Worm (Caenorhabditis elegans) whole organism, L1 larva: ENCODE data around the gene C01B10.6.

Experiments
- C04F5.9 ChIP-seq: sonication (generic microtip); optimal IDR thresholded peaks from 2 replicates; lab custom pipeline; 2016; ENCODE audit warnings: missing genetic modification characterization, missing compliant biosample characterization
- C34B4.2 ChIP-seq: sonication (generic microtip); optimal IDR thresholded peaks from 2 replicates; lab custom pipeline; 2017; ENCODE audit warnings: mild to moderate bottlenecking, missing genetic modification characterization, missing compliant biosample characterization
- F16B12.6 ChIP-seq: fragments of 150-350 bp; optimal IDR thresholded peaks from 2 replicates; lab custom pipeline; 2014; ENCODE audit warnings: missing biosample characterization, missing genetic modification characterization
- ama-1 ChIP-seq: fragments of 150-350 bp; optimal IDR thresholded peaks from 2 replicates; lab custom pipeline; 2014
- blmp-1 ChIP-seq: fragments of 150-350 bp; optimal IDR thresholded peaks from 2 replicates; lab custom pipeline; 2014; ENCODE audit warnings: missing biosample characterization, missing genetic modification characterization
- ceh-82 ChIP-seq, 3 experiments: fragments of 150-350 bp in 1 of 3; sonication (generic microtip) in 2 of 3; optimal IDR thresholded peaks; 2 replicates each; lab custom pipeline; 2014 to 2017; ENCODE audit warnings: missing biosample characterization in 3 of 3, missing genetic modification characterization in 3 of 3
- dpl-1 ChIP-seq, 3 experiments: fragments of 150-350 bp in 2 of 3; sonication (generic microtip) in 1 of 3; optimal IDR thresholded peaks; 2 replicates each; lab custom pipeline; 2014 to 2017; ENCODE audit warnings: missing biosample characterization in 3 of 3, missing genetic modification characterization in 3 of 3, missing genetic modification reagents in 3 of 3
- efl-1 ChIP-seq, 4 experiments: fragments of 150-350 bp; optimal IDR thresholded peaks in 3 of 4; peaks in 1 of 4; 1 replicate in 1 of 4; 2 replicates in 3 of 4; lab custom pipeline; 2014; ENCODE audit warnings: missing biosample characterization in 2 of 4, missing genetic modification characterization in 2 of 4, missing genetic modification reagents in 2 of 4
- efl-3 ChIP-seq: fragments of 200-800 bp; sonication (Bioruptor generic); optimal IDR thresholded peaks from 2 replicates; lab custom pipeline; 2018; ENCODE audit warnings: mild to moderate bottlenecking, missing genetic modification characterization, missing compliant biosample characterization
- egl-13 ChIP-seq: sonication (generic microtip); optimal IDR thresholded peaks from 2 replicates; lab custom pipeline; 2016; ENCODE audit warnings: missing genotype, missing genetic modification reagents, missing genetic modification characterization, missing compliant biosample characterization
- egl-27 ChIP-seq, 2 experiments: fragments of 150-350 bp in 1 of 2; sonication (generic microtip); optimal IDR thresholded peaks; 3 replicates each; lab custom pipeline; 2017 to 2018; ENCODE audit warnings: missing biosample characterization in 2 of 2, missing genetic modification characterization in 2 of 2, missing genetic modification reagents in 2 of 2
- elt-3 ChIP-seq, 6 experiments: fragments of 150-350 bp in 1 of 6; sonication (generic microtip); optimal IDR thresholded peaks; 2 replicates each; lab custom pipeline; 2017 to 2018; ENCODE audit warnings: missing biosample characterization in 6 of 6, missing genetic modification characterization in 6 of 6, inconsistent platforms in 1 of 6
- ets-5 ChIP-seq: fragments of 200-800 bp; sonication (Bioruptor generic); IDR thresholded peaks from 2 replicates; pipeline ENCODE4 v1.3.6; 2022; ENCODE audit warnings: missing genetic modification characterization, missing compliant biosample characterization
- fkh-10 ChIP-seq: sonication (generic microtip); optimal IDR thresholded peaks from 2 replicates; lab custom pipeline; 2017; ENCODE audit warnings: missing biosample characterization, missing genetic modification reagents, missing genetic modification characterization
- fkh-8 ChIP-seq: sonication (generic microtip); optimal IDR thresholded peaks from 2 replicates; lab custom pipeline; 2016; ENCODE audit warnings: mild to moderate bottlenecking, missing genetic modification characterization, missing compliant biosample characterization
- fos-1 ChIP-seq: fragments of 150-350 bp; optimal IDR thresholded peaks from 2 replicates; lab custom pipeline; 2014; ENCODE audit warnings: missing biosample characterization, missing genetic modification characterization
- grh-1 ChIP-seq: fragments of 200-800 bp; sonication (Bioruptor generic); IDR thresholded peaks from 2 replicates; pipeline ENCODE4 v1.3.6; 2022; ENCODE audit warnings: missing genetic modification reagents, missing genetic modification characterization, missing compliant biosample characterization
- hpl-2 ChIP-seq: fragments of 150-350 bp; optimal IDR thresholded peaks from 2 replicates; lab custom pipeline; 2014; ENCODE audit warnings: missing biosample characterization, missing genetic modification reagents, missing genetic modification characterization
- jun-1 ChIP-seq: fragments of 150-350 bp; optimal IDR thresholded peaks from 2 replicates; lab custom pipeline; 2014; ENCODE audit warnings: missing biosample characterization, missing genetic modification reagents, missing genetic modification characterization
- lin-14 ChIP-seq: fragments of 200-800 bp; sonication (Bioruptor generic); optimal IDR thresholded peaks from 2 replicates; lab custom pipeline; 2018; ENCODE audit warnings: mild to moderate bottlenecking, missing genetic modification characterization, moderate library complexity, missing compliant biosample characterization
- lin-35 ChIP-seq, 2 experiments: fragments of 150-350 bp; optimal IDR thresholded peaks; 2 replicates each; lab custom pipeline; 2014; ENCODE audit warnings: missing biosample characterization in 2 of 2, missing genetic modification characterization in 2 of 2, missing genetic modification reagents in 2 of 2
- lin-39 ChIP-seq: fragments of 150-350 bp; optimal IDR thresholded peaks from 2 replicates; lab custom pipeline; 2014; ENCODE audit warnings: missing biosample characterization, missing genetic modification reagents, missing genetic modification characterization
- mdl-1 ChIP-seq, 2 experiments: fragments of 150-350 bp; optimal IDR thresholded peaks; 2 replicates each; lab custom pipeline; 2014 to 2017; ENCODE audit warnings: missing biosample characterization in 2 of 2, missing genetic modification characterization in 2 of 2, inconsistent platforms in 1 of 2
- mep-1 ChIP-seq: fragments of 150-350 bp; optimal IDR thresholded peaks from 2 replicates; lab custom pipeline; 2014; ENCODE audit warnings: missing biosample characterization, missing genetic modification characterization
- nhr-12 ChIP-seq: sonication (generic microtip); optimal IDR thresholded peaks from 2 replicates; lab custom pipeline; 2017; ENCODE audit warnings: missing biosample characterization, missing genetic modification characterization
- nhr-85 ChIP-seq: sonication (generic microtip); peaks from one replicate; lab custom pipeline; 2016; ENCODE audit warnings: missing genetic modification characterization, inconsistent platforms, missing compliant biosample characterization
- pqm-1 ChIP-seq: sonication (generic microtip); optimal IDR thresholded peaks from 3 replicates; lab custom pipeline; 2017; ENCODE audit warnings: missing biosample characterization, missing genetic modification characterization
- rnt-1 ChIP-seq: sonication (generic microtip); optimal IDR thresholded peaks from 2 replicates; lab custom pipeline; 2016; ENCODE audit warnings: mild to moderate bottlenecking, missing genetic modification characterization, moderate library complexity, missing compliant biosample characterization
- skn-1 ChIP-seq: fragments of 150-350 bp; optimal IDR thresholded peaks from 2 replicates; lab custom pipeline; 2014; ENCODE audit warnings: missing biosample characterization, missing genetic modification characterization
- snu-23 ChIP-seq: sonication (generic microtip); optimal IDR thresholded peaks from 2 replicates; lab custom pipeline; 2016; ENCODE audit warnings: missing genetic modification characterization, missing compliant biosample characterization
- sup-37 ChIP-seq: fragments of 200-800 bp; sonication (Bioruptor generic); optimal IDR thresholded peaks from 2 replicates; lab custom pipeline; 2018; ENCODE audit warnings: mild to moderate bottlenecking, missing genetic modification characterization, missing compliant biosample characterization
- swsn-7 ChIP-seq: sonication (generic microtip); optimal IDR thresholded peaks from 2 replicates; lab custom pipeline; 2016; ENCODE audit warnings: missing genetic modification characterization, missing compliant biosample characterization
- vab-15 ChIP-seq: sonication (generic microtip); optimal IDR thresholded peaks from 2 replicates; lab custom pipeline; 2017; ENCODE audit warnings: missing genotype, mild to moderate bottlenecking, missing genetic modification characterization, missing compliant biosample characterization
- xbp-1 ChIP-seq: sonication (generic microtip); optimal IDR thresholded peaks from 2 replicates; lab custom pipeline; 2016; ENCODE audit warnings: missing genetic modification characterization, missing compliant biosample characterization
- zag-1 ChIP-seq: fragments of 150-350 bp; optimal IDR thresholded peaks from 2 replicates; lab custom pipeline; 2014; ENCODE audit warnings: missing biosample characterization, missing genetic modification characterization
- ztf-11 ChIP-seq, 2 experiments: sonication (generic microtip); optimal IDR thresholded peaks; 2 replicates each; lab custom pipeline; 2016 to 2017; ENCODE audit warnings: missing genetic modification characterization in 2 of 2, missing biosample characterization in 1 of 2, missing compliant biosample characterization in 1 of 2

The C01B10.6 gene

DNA sequence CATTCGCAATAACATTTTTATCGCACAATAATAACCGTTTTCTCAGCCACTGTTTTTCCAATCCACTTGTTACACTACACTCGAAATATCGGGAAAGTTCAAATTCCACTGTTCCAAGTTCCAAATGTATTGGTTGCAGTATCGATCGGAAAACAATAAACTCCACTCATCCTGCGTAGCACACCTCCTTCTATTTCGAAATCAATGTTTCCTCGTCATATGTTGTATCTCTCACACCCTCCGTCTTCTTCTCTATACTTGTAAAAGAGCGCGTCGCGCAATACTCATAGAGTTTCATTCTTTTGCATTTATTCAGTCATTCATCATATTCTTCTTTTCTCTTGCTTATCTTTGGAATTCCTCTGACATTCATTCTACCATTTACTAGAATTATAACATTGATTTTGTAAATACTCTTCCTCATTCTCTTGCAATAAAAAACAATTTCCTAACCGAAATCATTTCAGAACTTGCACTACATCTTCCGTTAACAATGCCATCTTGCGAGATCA, 38.7 kb upstream of the C01B10.6 start, which contains the start of gene sup-36:
Gene sup-36 (plus strand): TSS at position 462 of the 512 bp plus-strand sequence.
- no peak for TF ChIP-seq nhr-12
- TF ChIP-seq rnt-1 (tag; lab: Kevin White, UChicago) = peak; percentile 29
- TF ChIP-seq ceh-82 (tag; optimal IDR thresholded peaks at IDR 0.05; lab: Kevin White, UChicago) = peak in 1 of 3 experiments; percentile 18
- no peak for TF ChIP-seq skn-1 (tag; lab: Kevin White, UChicago)
- no peak for TF ChIP-seq pqm-1 (tag; lab: Kevin White, UChicago)
- TF ChIP-seq dpl-1 (GFP tag; optimal IDR thresholded peaks at IDR 0.05; lab: Kevin White, UChicago) = peak in 1 of 3 experiments; percentile 1
- TF ChIP-seq egl-27 (tag; optimal IDR thresholded peaks at IDR 0.05; lab: Kevin White, UChicago) = no peak
- TF ChIP-seq efl-1 (optimal IDR thresholded peaks at IDR 0.05; lab: Kevin White, UChicago) = peak; percentile 21 to 25
- TF ChIP-seq efl-1 (GFP tag; optimal IDR thresholded peaks at IDR 0.05 in 1 of 2; lab: Kevin White, UChicago) = peak; percentile 22 to 31
- peak in 1 of 2 experiments; percentile 45 for TF ChIP-seq lin-35 (GFP tag; optimal IDR thresholded peaks at IDR 0.05; lab: Kevin White, UChicago)
- peak; percentile 28 for TF ChIP-seq snu-23 (GFP tag; lab: Kevin White, UChicago)
- TF ChIP-seq swsn-7 = no peak
- TF ChIP-seq vab-15 = no peak

DNA sequence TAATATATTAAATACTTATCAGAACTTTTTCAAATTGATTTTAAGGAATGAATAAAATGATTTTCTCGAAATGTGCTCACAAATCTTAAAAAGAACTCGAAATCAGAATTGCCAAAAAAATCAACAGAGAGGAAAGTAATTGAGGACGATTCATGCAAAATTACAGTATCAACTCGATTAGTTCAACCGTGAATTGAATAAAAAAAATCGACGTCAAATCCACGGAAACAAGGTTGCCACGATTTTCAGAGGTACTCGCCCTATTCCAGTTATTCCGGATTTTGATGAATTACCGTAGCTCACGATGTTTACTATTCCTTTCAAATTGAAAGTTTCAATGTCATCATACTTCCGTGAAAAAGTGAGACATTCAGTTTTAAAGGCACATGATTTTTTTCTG, 37.6 kb upstream of the C01B10.6 start, which contains the start of gene F15B10.3:
Gene F15B10.3 (plus strand): TSS at position 301 of the 400 bp plus-strand sequence.
- TF ChIP-seq lin-39 (tag; lab: Kevin White, UChicago) (no peak), C04F5.9 (tag; lab: Kevin White, UChicago) (no peak), C34B4.2 (tag; lab: Kevin White, UChicago) (no peak)
- TF ChIP-seq, all 84 proteins: peak for 0

- no peak for TF ChIP-seq xbp-1 (tag; lab: Kevin White, UChicago)
- no peak for TF ChIP-seq efl-1 (optimal IDR thresholded peaks at IDR 0.05; lab: Kevin White, UChicago)
- peak in 1 of 2 experiments; percentile 43 for TF ChIP-seq efl-1 (GFP tag; optimal IDR thresholded peaks at IDR 0.05 in 1 of 2; lab: Kevin White, UChicago)
- no peak for TF ChIP-seq ztf-11 (tag; optimal IDR thresholded peaks at IDR 0.05; lab: Kevin White, UChicago)
- TF ChIP-seq zag-1 (tag; lab: Kevin White, UChicago) = no peak
- no peak for TF ChIP-seq C34B4.2 (tag; lab: Kevin White, UChicago)
Measured at ce11 chrIV:6603549-6603948, 36.4 kb upstream of the C01B10.6 start.

DNA sequence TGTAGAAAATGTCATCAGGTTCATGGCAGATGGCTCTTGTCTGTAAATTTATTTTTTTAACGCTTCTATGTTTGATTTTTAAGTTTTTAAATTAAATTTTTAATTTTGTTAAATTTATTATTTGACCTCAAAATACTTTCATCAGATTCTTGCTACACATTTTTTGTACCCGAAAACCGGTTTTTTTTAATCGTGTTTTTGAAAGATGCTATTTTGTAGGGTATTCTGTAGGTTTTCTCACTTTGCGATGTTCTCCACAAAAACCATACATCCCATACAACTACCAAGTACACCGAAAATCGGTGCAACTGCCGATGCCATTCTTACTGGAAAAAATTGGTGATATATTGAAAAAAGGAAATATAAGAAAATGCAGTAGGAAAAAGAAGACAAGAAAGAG, 34.1 kb upstream of the C01B10.6 start, which contains the start of gene nstp-2:
Gene nstp-2 (minus strand): TSS at position 326 of the 400 bp plus-strand sequence.
- TF ChIP-seq zag-1 (tag; lab: Kevin White, UChicago) = no peak
- peak; percentile 63 for TF ChIP-seq grh-1 (GFP tag; lab: Robert Waterston, UW)
- peak; percentile 61 for TF ChIP-seq nhr-85 (tag; lab: Kevin White, UChicago)

- TF ChIP-seq hpl-2 = no peak
- TF ChIP-seq ztf-11 (tag; optimal IDR thresholded peaks at IDR 0.05; lab: Kevin White, UChicago) = no peak
- no peak for TF ChIP-seq efl-1 (optimal IDR thresholded peaks at IDR 0.05; lab: Kevin White, UChicago)
- peak in 1 of 2 experiments; percentile 62 for TF ChIP-seq efl-1 (GFP tag; optimal IDR thresholded peaks at IDR 0.05 in 1 of 2; lab: Kevin White, UChicago)
- no peak for TF ChIP-seq efl-3 (GFP tag; lab: Kevin White, UChicago)
- TF ChIP-seq sup-37 = no peak
- TF ChIP-seq jun-1 (tag; lab: Kevin White, UChicago) = no peak
- TF ChIP-seq blmp-1 (tag; lab: Kevin White, UChicago) = peak; percentile 48
- TF ChIP-seq ama-1 (lab: Kevin White, UChicago) = no peak
- no peak for TF ChIP-seq fkh-10 (GFP tag; lab: Kevin White, UChicago)
- no peak for TF ChIP-seq ets-5 (GFP tag; lab: Robert Waterston, UW)
- no peak for TF ChIP-seq fos-1 (tag; lab: Kevin White, UChicago)
- TF ChIP-seq egl-13 (tag; lab: Kevin White, UChicago) = no peak
- no peak for TF ChIP-seq mep-1 (tag; lab: Kevin White, UChicago)
- no peak for TF ChIP-seq fkh-8
- peak; percentile 56 for TF ChIP-seq lin-14 (GFP tag; lab: Kevin White, UChicago)
- TF ChIP-seq mdl-1 (tag; optimal IDR thresholded peaks at IDR 0.05; lab: Kevin White, UChicago) = no peak
- no peak for TF ChIP-seq vab-15
- TF ChIP-seq elt-3 (tag; optimal IDR thresholded peaks at IDR 0.05; lab: Kevin White, UChicago) = no peak
- TF ChIP-seq skn-1 (tag; lab: Kevin White, UChicago) = no peak
- TF ChIP-seq F16B12.6 (tag; lab: Kevin White, UChicago) = no peak
- TF ChIP-seq snu-23 (GFP tag; lab: Kevin White, UChicago) = peak; percentile 12
Measured at ce11 chrIV:6606587-6606986, 33.4 kb upstream of the C01B10.6 start.
